Worm (Caenorhabditis elegans): ENCODE measurements around the gene arcp-1.

The arcp-1 gene

ce11 chrIII:3768200-3768599 lies 9.0 kb upstream of the arcp-1 start, which contains the start of gene gmeb-3:
Gene gmeb-3 (plus strand): TSS chrIII:3768500.
- no peak for TF ChIP-seq nhr-11 (tag; optimal IDR thresholded peaks at IDR 0.05)
- no peak for TF ChIP-seq elt-3 (tag; optimal IDR thresholded peaks at IDR 0.05)
- no peak for TF ChIP-seq ztf-4 (tag; optimal IDR thresholded peaks at IDR 0.05)
- TF ChIP-seq fkh-10 (GFP tag; optimal IDR thresholded peaks at IDR 0.05) = no peak
- TF ChIP-seq nhr-77 (tag; optimal IDR thresholded peaks at IDR 0.05) = no peak
- no peak for TF ChIP-seq unc-86 (tag; optimal IDR thresholded peaks at IDR 0.05)
- no peak for TF ChIP-seq nhr-12 (tag; optimal IDR thresholded peaks at IDR 0.05)

DNA sequence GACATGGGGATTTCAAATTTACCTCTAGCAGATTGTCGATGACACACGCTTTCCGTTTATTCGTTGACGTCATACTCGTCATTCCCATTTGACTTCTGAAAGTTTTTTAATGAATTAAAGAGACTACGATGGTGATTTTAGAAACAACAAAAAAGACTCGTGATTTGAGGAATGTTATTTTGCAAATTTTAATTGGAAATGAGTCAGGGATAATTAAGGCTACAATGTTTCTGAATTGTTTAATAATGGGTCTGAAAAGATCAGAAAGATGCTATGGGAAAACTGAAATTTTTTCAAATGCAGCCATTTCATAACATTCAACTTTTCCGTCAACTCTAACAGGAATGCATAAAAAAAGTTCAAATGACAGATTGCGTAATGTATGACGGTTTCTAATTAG lies 6.2 kb upstream of the arcp-1 start, which contains the start of gene C44F1.1:
TSS of gene C44F1.1 (minus strand) at position 101 of the 400 bp plus-strand sequence.
- TF ChIP-seq dsc-1 (tag; optimal IDR thresholded peaks at IDR 0.05) = no peak
- TF ChIP-seq pag-3 (tag; optimal IDR thresholded peaks at IDR 0.05; ENCODE audit: borderline replicate concordance, insufficient read depth) = no peak
- TF ChIP-seq ceh-8 (GFP tag; optimal IDR thresholded peaks at IDR 0.05) = peak; percentile 88
- TF ChIP-seq elt-3 (tag; optimal IDR thresholded peaks at IDR 0.05) = no peak
- TF ChIP-seq nhr-71 (tag; optimal IDR thresholded peaks at IDR 0.05) = peak; percentile 33
- TF ChIP-seq fkh-8 (tag; optimal IDR thresholded peaks at IDR 0.05) = peak; percentile 14

ce11 chrIII:3764584-3764983 lies 5.4 kb upstream of the arcp-1 start:
- TF ChIP-seq snpc-4 (tag; optimal IDR thresholded peaks at IDR 0.05) = peak; percentile 0
- no peak for TF ChIP-seq irx-1 (tag; optimal IDR thresholded peaks at IDR 0.05)
- TF ChIP-seq nhr-12 (tag; optimal IDR thresholded peaks at IDR 0.05) = no peak
- no peak for TF ChIP-seq C04F5.9 (tag; optimal IDR thresholded peaks at IDR 0.05)

DNA sequence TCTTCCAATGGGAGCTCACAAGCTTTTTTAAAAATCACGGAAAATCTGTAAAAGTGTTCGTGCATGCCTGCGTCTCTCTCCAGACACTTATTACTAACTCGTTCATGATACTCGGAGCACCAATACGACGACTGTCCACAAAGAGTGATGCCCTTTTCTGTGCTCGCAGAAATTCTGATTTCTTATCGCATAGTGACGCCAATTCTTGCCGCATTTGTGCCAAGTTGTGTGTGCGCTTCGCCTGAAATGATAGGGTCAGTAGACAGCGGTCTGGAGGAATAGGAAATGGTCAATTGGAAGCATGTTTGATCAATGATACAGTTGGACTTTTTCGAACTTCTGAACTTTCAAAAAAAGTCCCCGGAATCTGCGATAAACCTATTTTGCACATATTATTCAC lies 4.8 kb upstream of the arcp-1 start:
- TF ChIP-seq fkh-4 (tag; optimal IDR thresholded peaks at IDR 0.05; ENCODE audit: borderline replicate concordance) = no peak
- TF ChIP-seq efl-1 (optimal IDR thresholded peaks at IDR 0.05) = no peak
- TF ChIP-seq efl-1 (GFP tag; optimal IDR thresholded peaks at IDR 0.05 in 1 of 2) = peak in 1 of 2 experiments; percentile 67
- no peak for TF ChIP-seq snpc-4 (tag; optimal IDR thresholded peaks at IDR 0.05)
- TF ChIP-seq lin-35 (GFP tag; optimal IDR thresholded peaks at IDR 0.05) = peak in 1 of 2 experiments; percentile 27
- TF ChIP-seq C34B4.2 (tag; optimal IDR thresholded peaks at IDR 0.05) = no peak
- TF ChIP-seq fkh-10 (GFP tag; optimal IDR thresholded peaks at IDR 0.05) = no peak
- TF ChIP-seq elt-2 (tag; optimal IDR thresholded peaks at IDR 0.05) = peak; percentile 24

ce11 chrIII:3745138-3745537 lies 14.1 kb downstream of the arcp-1 start, which contains the start of gene lin-48:
Gene lin-48 (plus strand): TSS chrIII:3745438.
- TF ChIP-seq ceh-63 (GFP tag; optimal IDR thresholded peaks at IDR 0.05) (no peak), nhr-47 (tag; optimal IDR thresholded peaks at IDR 0.05) (no peak), vab-15 (tag; optimal IDR thresholded peaks at IDR 0.05) (no peak), lin-35 (GFP tag; optimal IDR thresholded peaks at IDR 0.05) (no peak), egl-27 (tag; optimal IDR thresholded peaks at IDR 0.05) (no peak), tlp-1 (tag; optimal IDR thresholded peaks at IDR 0.05) (no peak), unc-130 (tag; optimal IDR thresholded peaks at IDR 0.05) (no peak), pqm-1 (tag; optimal IDR thresholded peaks at IDR 0.05) (no peak), snu-23 (GFP tag; optimal IDR thresholded peaks at IDR 0.05) (no peak)

DNA sequence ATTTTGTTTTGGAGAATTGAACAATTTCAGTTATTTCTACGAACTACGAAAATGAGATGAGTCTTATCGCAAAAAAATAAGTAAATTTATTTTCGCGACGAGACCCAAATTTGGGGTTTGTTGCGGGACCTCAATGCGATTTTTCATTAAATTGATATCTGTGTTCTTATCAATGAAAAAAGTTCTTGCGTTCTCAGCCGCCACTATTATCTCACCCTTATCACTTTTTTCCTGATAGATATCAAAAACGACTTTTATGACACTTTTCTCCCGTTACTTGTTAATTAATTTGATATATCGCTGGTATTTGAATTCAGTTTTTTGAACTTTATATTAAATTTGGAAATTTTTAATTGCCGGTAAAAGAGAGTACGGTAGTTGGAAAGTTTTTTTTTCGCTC lies 15.8 kb downstream of the arcp-1 start:
- no peak for TF ChIP-seq lin-13 (GFP tag; optimal IDR thresholded peaks at IDR 0.05)
- TF ChIP-seq hlh-4 (tag; optimal IDR thresholded peaks at IDR 0.05) = no peak
- no peak for TF ChIP-seq nhr-71 (tag; optimal IDR thresholded peaks at IDR 0.05)
- TF ChIP-seq snu-23 (GFP tag; optimal IDR thresholded peaks at IDR 0.05) = no peak
- TF ChIP-seq nhr-19 (GFP tag; conservative IDR thresholded peaks at IDR 0.05) = no peak
- no peak for TF ChIP-seq ceh-63 (GFP tag; optimal IDR thresholded peaks at IDR 0.05)
- TF ChIP-seq nhr-90 (tag; optimal IDR thresholded peaks at IDR 0.05; ENCODE audit: poor library complexity) = no peak
- no peak for TF ChIP-seq lin-15B (tag; optimal IDR thresholded peaks at IDR 0.05)
- no peak for TF ChIP-seq zip-4 (GFP tag; optimal IDR thresholded peaks at IDR 0.05)
- no peak for TF ChIP-seq pqm-1 (tag; optimal IDR thresholded peaks at IDR 0.05)
- TF ChIP-seq elt-3 (tag; optimal IDR thresholded peaks at IDR 0.05) = no peak
- TF ChIP-seq nhr-77 (tag; optimal IDR thresholded peaks at IDR 0.05) = no peak
